Worm (Caenorhabditis elegans) whole organism, midembryonic: ENCODE measurements around the gene F58F12.3.

Experiments
- T22C8.4 ChIP-seq: fragments of 200-800 bp; sonication (Bioruptor generic); IDR thresholded peaks from 2 replicates; pipeline ENCODE4 v1.3.6; 2022; ENCODE audit warnings: missing genetic modification characterization, missing compliant biosample characterization
- flt-1 ChIP-seq: fragments of 200-800 bp; sonication (Bioruptor generic); IDR thresholded peaks from 2 replicates; pipeline ENCODE4 v1.3.6; 2022; ENCODE audit warnings: missing genetic modification characterization, missing compliant biosample characterization
- ref-1 ChIP-seq: fragments of 200-800 bp; sonication (Bioruptor generic); conservative IDR thresholded peaks from 2 replicates; pipeline ENCODE4 v1.3.6; 2022; ENCODE audit warnings: missing genetic modification reagents, missing genetic modification characterization, missing compliant biosample characterization
- ztf-23 ChIP-seq: fragments of 200-800 bp; sonication (Bioruptor generic); IDR thresholded peaks from 2 replicates; pipeline ENCODE4 v1.3.6; 2022; ENCODE audit warnings: missing genetic modification reagents, missing genetic modification characterization, missing compliant biosample characterization

DNA sequence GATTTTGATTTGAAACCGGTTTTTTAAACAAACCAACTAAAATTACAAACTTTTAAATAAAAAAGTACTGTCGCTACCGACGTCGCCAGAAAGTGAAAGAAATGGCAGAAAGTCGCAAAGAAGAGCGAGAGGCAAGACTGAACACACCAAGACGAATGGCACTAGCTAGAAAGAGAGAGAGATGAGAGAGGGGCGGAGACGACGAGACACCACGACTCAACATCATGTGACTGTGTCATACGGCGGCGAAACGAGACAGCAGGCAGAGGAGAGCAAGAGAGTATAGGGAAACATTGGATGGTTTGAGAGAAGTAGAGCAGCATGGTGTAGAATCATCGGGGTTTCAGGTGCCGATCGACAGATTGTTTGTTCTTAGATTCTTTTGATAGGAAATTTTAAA, 42.7 kb downstream of the F58F12.3 start:
- TF ChIP-seq ref-1 (GFP tag; lab: Robert Waterston, UW): no peak
- TF ChIP-seq T22C8.4 (GFP tag; lab: Robert Waterston, UW): no peak
- TF ChIP-seq ztf-23: no peak; the same call in 1 of the 2 replicates
- TF ChIP-seq flt-1 (GFP tag; lab: Robert Waterston, UW): 0 out of 2 replicates have a peak, but pooled peaks have one; percentile 51
